Fruit fly (Drosophila melanogaster): ENCODE results near the gene CG10479.

The CG10479 gene

DNA sequence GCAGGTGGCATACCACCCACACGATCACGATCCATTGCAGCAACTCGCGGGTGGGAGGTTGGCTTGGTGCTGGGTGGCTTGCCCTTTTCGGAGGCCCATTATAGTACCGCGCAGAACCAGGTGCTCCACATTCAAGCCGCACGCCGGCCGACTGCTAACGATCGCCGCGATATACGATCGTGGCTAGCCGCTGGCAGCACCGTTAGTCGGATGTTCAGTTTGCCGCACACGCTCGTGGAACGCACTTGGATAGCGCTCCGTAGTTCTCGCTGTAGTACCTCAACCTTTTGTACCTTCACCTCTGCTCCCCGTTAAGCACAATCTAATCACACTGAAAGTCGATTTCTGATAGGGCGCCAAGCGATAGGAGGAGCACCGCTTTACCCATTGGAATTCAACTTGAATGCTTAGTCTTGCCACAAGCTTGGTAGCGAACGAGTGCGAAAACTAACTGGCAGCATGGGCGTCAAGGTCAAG is 52.1 kb downstream of the CG10479 start, which contains the start of gene CG33523 (continued):
- TF ChIP-seq unc-4 (GFP tag; IDR thresholded peaks at IDR 0.05; ENCODE audit: partially characterized antibody) (no peak), rib (GFP tag; IDR thresholded peaks at IDR 0.05) (no peak), Dref (GFP tag; IDR thresholded peaks at IDR 0.05) (no peak), mirr (GFP tag; optimal IDR thresholded peaks at IDR 0.05) (peak; percentile 66), CG1602 (GFP tag; optimal IDR thresholded peaks at IDR 0.05) (no peak), shn (GFP tag; optimal IDR thresholded peaks at IDR 0.05) (no peak), CG6272 (GFP tag; IDR thresholded peaks at IDR 0.05) (no peak), CG3065 (GFP tag; optimal IDR thresholded peaks at IDR 0.05) (no peak), Jarid2 (GFP tag; optimal IDR thresholded peaks at IDR 0.05) (peak; percentile 58), luna (GFP tag; optimal IDR thresholded peaks at IDR 0.05) (no peak), gsb (GFP tag; IDR thresholded peaks at IDR 0.05) (no peak), mam (GFP tag; optimal IDR thresholded peaks at IDR 0.05) (no peak), trh (GFP tag; optimal IDR thresholded peaks at IDR 0.05) (no peak), HLHmδ (GFP tag; optimal IDR thresholded peaks at IDR 0.05) (no peak), ftz-f1 (GFP tag; optimal IDR thresholded peaks at IDR 0.05) (peak; percentile 62), CG11696 (GFP tag; IDR thresholded peaks at IDR 0.05) (no peak), CG10267 (tag; optimal IDR thresholded peaks at IDR 0.05) (no peak), Side (GFP tag; optimal IDR thresholded peaks at IDR 0.05) (no peak), Hey (tag; optimal IDR thresholded peaks at IDR 0.05) (peak; percentile 14), CG14050 (GFP tag; IDR thresholded peaks at IDR 0.05) (no peak), Fer3 (tag; optimal IDR thresholded peaks at IDR 0.05) (no peak), CG6813 (GFP tag; optimal IDR thresholded peaks at IDR 0.05) (no peak), Vsx1 (GFP tag; optimal IDR thresholded peaks at IDR 0.05) (no peak), Hsf (GFP tag; optimal IDR thresholded peaks at IDR 0.05) (no peak), CG6683 (GFP tag; optimal IDR thresholded peaks at IDR 0.05) (no peak), zen (tag; optimal IDR thresholded peaks at IDR 0.05) (no peak), yki (optimal IDR thresholded peaks at IDR 0.05) (no peak), cato (GFP tag; optimal IDR thresholded peaks at IDR 0.05; ENCODE audit: borderline replicate concordance) (no peak), CG31441 (GFP tag; IDR thresholded peaks at IDR 0.05) (no peak), CG4424 (GFP tag; optimal IDR thresholded peaks at IDR 0.05) (no peak), hkb (optimal IDR thresholded peaks at IDR 0.05) (no peak), hkb (GFP tag; IDR thresholded peaks at IDR 0.05) (no peak), z (GFP tag; IDR thresholded peaks at IDR 0.05) (peak; percentile 57; the same call in 2 of the 3 replicates), CG18599 (GFP tag; optimal IDR thresholded peaks at IDR 0.05) (peak; percentile 33), tll (GFP tag; optimal IDR thresholded peaks at IDR 0.05) (no peak), stc (GFP tag; IDR thresholded peaks at IDR 0.05) (no peak), zf30C (GFP tag; optimal IDR thresholded peaks at IDR 0.05) (no peak), ato (GFP tag; IDR thresholded peaks at IDR 0.05; ENCODE audit: partially characterized antibody) (no peak), gem (tag; optimal IDR thresholded peaks at IDR 0.05) (no peak), Sox100B (GFP tag; optimal IDR thresholded peaks at IDR 0.05) (no peak), jing (GFP tag; optimal IDR thresholded peaks at IDR 0.05) (no peak), ind (GFP tag; optimal IDR thresholded peaks at IDR 0.05) (no peak), gsb-n (tag; optimal IDR thresholded peaks at IDR 0.05) (no peak), Bteb2 (GFP tag; optimal IDR thresholded peaks at IDR 0.05) (no peak), chm (GFP tag; IDR thresholded peaks at IDR 0.05) (0 out of 2 replicates have a peak, but pooled peaks have one; percentile 36), Doc3 (GFP tag; IDR thresholded peaks at IDR 0.05; ENCODE audit: partially characterized antibody) (no peak), zfh1 (GFP tag; IDR thresholded peaks at IDR 0.05) (no peak), dmrt11E (tag; optimal IDR thresholded peaks at IDR 0.05) (no peak), pho (GFP tag; optimal IDR thresholded peaks at IDR 0.05) (no peak), ssp (GFP tag; IDR thresholded peaks at IDR 0.05) (no peak), wdn (GFP tag; IDR thresholded peaks at IDR 0.05) (no peak), otp (GFP tag; IDR thresholded peaks at IDR 0.05) (no peak; the same call in 2 of the 3 replicates)

Measured in whole organism, embryonic.